Worm (Caenorhabditis elegans) whole organism, mixed stage, embryonic: ENCODE measurements around the gene gcy-7.
"Not testable (repeated sequence)": the region's sequence is repeated elsewhere in the genome, so short reads cannot be mapped to it uniquely, and the experiment has no call there.

Experiments used
- M03D4.4 ChIP-seq: sonication (generic microtip); optimal IDR thresholded peaks from 2 replicates; lab custom pipeline; 2017; ENCODE audit warnings: mild to moderate bottlenecking, missing genetic modification characterization, missing compliant biosample characterization
- bed-3 ChIP-seq: fragments of 200-800 bp; sonication (Bioruptor generic); optimal IDR thresholded peaks from 3 replicates; lab custom pipeline; 2018; ENCODE audit warnings: mild to moderate bottlenecking, missing genetic modification characterization, moderate library complexity, missing compliant biosample characterization
- blmp-1 ChIP-seq: fragments of 150-350 bp; optimal IDR thresholded peaks from 2 replicates; lab custom pipeline; 2014; ENCODE audit warnings: missing biosample characterization, missing genetic modification characterization
- ceh-39 ChIP-seq: fragments of 150-350 bp; optimal IDR thresholded peaks from 2 replicates; lab custom pipeline; 2014; ENCODE audit warnings: missing biosample characterization, missing genetic modification characterization
- ceh-43 ChIP-seq: fragments of 200-800 bp; sonication (Bioruptor generic); optimal IDR thresholded peaks from 2 replicates; lab custom pipeline; 2018; ENCODE audit warnings: mild to moderate bottlenecking, missing genetic modification characterization, moderate library complexity, missing compliant biosample characterization
- ceh-83 ChIP-seq: fragments of 200-800 bp; sonication (Bioruptor generic); optimal IDR thresholded peaks from 2 replicates; lab custom pipeline; 2018; ENCODE audit warnings: mild to moderate bottlenecking, missing genetic modification characterization, missing compliant biosample characterization
- ces-1 ChIP-seq: fragments of 150-350 bp; optimal IDR thresholded peaks from 2 replicates; lab custom pipeline; 2014; ENCODE audit warnings: missing biosample characterization, missing genetic modification reagents, missing genetic modification characterization
- cnd-1 ChIP-seq: fragments of 200-800 bp; sonication (Bioruptor generic); optimal IDR thresholded peaks from 2 replicates; lab custom pipeline; 2018; ENCODE audit warnings: mild to moderate bottlenecking, missing genetic modification characterization, missing compliant biosample characterization
- drap-1 ChIP-seq: fragments of 200-800 bp; sonication (Bioruptor generic); optimal IDR thresholded peaks from 3 replicates; lab custom pipeline; 2018; ENCODE audit warnings: mild to moderate bottlenecking, missing genetic modification characterization, missing compliant biosample characterization
- elt-1 ChIP-seq: sonication (generic microtip); optimal IDR thresholded peaks from 2 replicates; lab custom pipeline; 2017; ENCODE audit warnings: missing genetic modification characterization, mild to moderate bottlenecking, missing compliant biosample characterization, antibody characterized with exemption, moderate library complexity, borderline replicate concordance; ENCODE audit not compliant: insufficient read depth
- elt-3 ChIP-seq: fragments of 150-350 bp; optimal IDR thresholded peaks from 2 replicates; lab custom pipeline; 2014; ENCODE audit warnings: missing biosample characterization, missing genetic modification characterization
- flh-1 ChIP-seq: fragments of 200-800 bp; sonication (Bioruptor generic); optimal IDR thresholded peaks from 2 replicates; lab custom pipeline; 2018; ENCODE audit warnings: mild to moderate bottlenecking, missing genetic modification characterization, moderate library complexity, missing compliant biosample characterization
- ham-2 ChIP-seq: fragments of 200-800 bp; sonication (Bioruptor generic); optimal IDR thresholded peaks from 2 replicates; lab custom pipeline; 2018; ENCODE audit warnings: mild to moderate bottlenecking, missing genetic modification characterization, missing compliant biosample characterization
- hlh-1 ChIP-seq: fragments of 150-350 bp; optimal IDR thresholded peaks from 2 replicates; lab custom pipeline; 2014; ENCODE audit warnings: missing biosample characterization, missing genetic modification reagents, missing genetic modification characterization
- lin-13 ChIP-seq: fragments of 150-350 bp; optimal IDR thresholded peaks from 2 replicates; lab custom pipeline; 2014; ENCODE audit warnings: missing biosample characterization, missing genetic modification characterization
- lin-32 ChIP-seq: fragments of 200-800 bp; sonication (Bioruptor generic); optimal IDR thresholded peaks from 2 replicates; lab custom pipeline; 2018; ENCODE audit warnings: mild to moderate bottlenecking, missing genetic modification characterization, missing compliant biosample characterization
- lsy-2 ChIP-seq: fragments of 150-350 bp; optimal IDR thresholded peaks from 2 replicates; lab custom pipeline; 2014; ENCODE audit warnings: missing biosample characterization, missing genetic modification characterization
- mab-5 ChIP-seq: fragments of 150-350 bp; optimal IDR thresholded peaks from 2 replicates; lab custom pipeline; 2014; ENCODE audit warnings: missing biosample characterization, missing genetic modification characterization
- mep-1 ChIP-seq: fragments of 150-350 bp; optimal IDR thresholded peaks from 2 replicates; lab custom pipeline; 2017; ENCODE audit warnings: missing biosample characterization, missing genetic modification reagents, missing genetic modification characterization, inconsistent platforms
- mls-2 ChIP-seq: sonication (generic microtip); optimal IDR thresholded peaks from 2 replicates; lab custom pipeline; 2016; ENCODE audit warnings: mild to moderate bottlenecking, missing genetic modification characterization, moderate library complexity, missing compliant biosample characterization
- nhr-12 ChIP-seq: fragments of 150-350 bp; optimal IDR thresholded peaks from 2 replicates; lab custom pipeline; 2014; ENCODE audit warnings: missing biosample characterization, missing genetic modification characterization
- nhr-2 ChIP-seq: fragments of 150-350 bp; optimal IDR thresholded peaks from 2 replicates; lab custom pipeline; 2014; ENCODE audit warnings: missing biosample characterization, missing genetic modification characterization
- nhr-237 ChIP-seq: fragments of 150-350 bp; optimal IDR thresholded peaks from 2 replicates; lab custom pipeline; 2014; ENCODE audit warnings: missing biosample characterization, missing genetic modification characterization
- nhr-28 ChIP-seq: fragments of 150-350 bp; optimal IDR thresholded peaks from 2 replicates; lab custom pipeline; 2014; ENCODE audit warnings: missing biosample characterization, missing genetic modification characterization
- nhr-76 ChIP-seq: sonication (generic microtip); optimal IDR thresholded peaks from 2 replicates; lab custom pipeline; 2017; ENCODE audit warnings: missing biosample characterization, missing genetic modification characterization
- pha-4 ChIP-seq: fragments of 150-350 bp; optimal IDR thresholded peaks from 2 replicates; lab custom pipeline; 2018; ENCODE audit warnings: missing biosample characterization, missing genetic modification reagents, missing genetic modification characterization
- sem-2 ChIP-seq: fragments of 200-800 bp; sonication (Bioruptor generic); optimal IDR thresholded peaks from 2 replicates; lab custom pipeline; 2018; ENCODE audit warnings: mild to moderate bottlenecking, missing genetic modification characterization, missing compliant biosample characterization
- snpc-4 ChIP-seq: fragments of 150-350 bp; optimal IDR thresholded peaks from 2 replicates; lab custom pipeline; 2014; ENCODE audit warnings: missing biosample characterization, missing genetic modification characterization
- sptf-1 ChIP-seq: sonication (generic microtip); optimal IDR thresholded peaks from 2 replicates; lab custom pipeline; 2017; ENCODE audit warnings: mild to moderate bottlenecking, missing genetic modification characterization, moderate library complexity, missing compliant biosample characterization
- tbx-8 ChIP-seq: fragments of 200-800 bp; sonication (Bioruptor generic); optimal IDR thresholded peaks from 2 replicates; lab custom pipeline; 2018; ENCODE audit warnings: mild to moderate bottlenecking, missing genetic modification characterization, moderate library complexity, missing compliant biosample characterization
- unc-120 ChIP-seq: sonication (generic microtip); optimal IDR thresholded peaks from 2 replicates; lab custom pipeline; 2017; ENCODE audit warnings: missing genetic modification characterization, missing compliant biosample characterization; ENCODE audit not compliant: poor library complexity, severe bottlenecking
- unc-39 ChIP-seq: fragments of 150-350 bp; optimal IDR thresholded peaks from 2 replicates; lab custom pipeline; 2014; ENCODE audit warnings: missing biosample characterization, missing genetic modification characterization
- unc-62 ChIP-seq: fragments of 150-350 bp; optimal IDR thresholded peaks from 2 replicates; lab custom pipeline; 2014; ENCODE audit warnings: missing biosample characterization, missing genetic modification reagents, missing genetic modification characterization
- zip-8 ChIP-seq: fragments of 150-350 bp; optimal IDR thresholded peaks from 2 replicates; lab custom pipeline; 2014; ENCODE audit warnings: missing biosample characterization, missing genetic modification characterization
- ztf-11 ChIP-seq: fragments of 150-350 bp; optimal IDR thresholded peaks from 2 replicates; lab custom pipeline; 2014; ENCODE audit warnings: missing biosample characterization, missing genetic modification characterization

Gene gcy-7

DNA sequence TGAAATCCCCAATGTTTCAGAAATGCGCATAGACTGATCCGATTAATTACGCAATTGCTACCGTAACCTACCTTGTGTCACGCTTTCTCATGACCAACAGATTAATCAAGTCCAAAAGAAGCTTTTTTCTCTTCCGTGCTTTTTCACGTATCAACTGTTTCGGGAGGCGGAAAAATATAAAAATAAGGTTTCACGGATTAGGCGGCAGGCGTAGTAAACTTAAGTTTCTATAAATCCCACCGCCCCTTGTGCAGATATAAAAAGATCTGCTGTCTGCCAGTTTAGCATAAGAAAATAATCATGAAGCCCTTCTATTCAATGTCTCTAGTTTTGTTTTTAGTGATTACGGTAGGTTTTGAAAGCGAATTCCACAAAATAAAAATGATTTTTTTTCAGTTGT is at the start of gene gcy-7:
TSS of gene gcy-7 (plus strand) at position 301 of the 400 bp plus-strand sequence.
- TF ChIP-seq mls-2 (tag; lab: Kevin White, UChicago) (no peak), cnd-1 (no peak), nhr-237 (tag; lab: Kevin White, UChicago) (no peak), lsy-2 (tag; lab: Kevin White, UChicago) (no peak), nhr-2 (tag; lab: Kevin White, UChicago) (no peak), nhr-76 (tag; lab: Kevin White, UChicago) (no peak), bed-3 (GFP tag; lab: Kevin White, UChicago) (no peak), mab-5 (tag; lab: Kevin White, UChicago) (no peak), mep-1 (tag; lab: Kevin White, UChicago) (no peak), pha-4 (tag; lab: Kevin White, UChicago) (no peak), unc-62 (GFP tag; lab: Kevin White, UChicago) (no peak), flh-1 (GFP tag; lab: Kevin White, UChicago) (no peak), zip-8 (tag; lab: Kevin White, UChicago) (no peak), elt-1 (tag; lab: Kevin White, UChicago) (no peak), hlh-1 (tag; lab: Kevin White, UChicago) (no peak), ceh-83 (GFP tag; lab: Kevin White, UChicago) (no peak), ztf-11 (tag; lab: Kevin White, UChicago) (no peak)

DNA sequence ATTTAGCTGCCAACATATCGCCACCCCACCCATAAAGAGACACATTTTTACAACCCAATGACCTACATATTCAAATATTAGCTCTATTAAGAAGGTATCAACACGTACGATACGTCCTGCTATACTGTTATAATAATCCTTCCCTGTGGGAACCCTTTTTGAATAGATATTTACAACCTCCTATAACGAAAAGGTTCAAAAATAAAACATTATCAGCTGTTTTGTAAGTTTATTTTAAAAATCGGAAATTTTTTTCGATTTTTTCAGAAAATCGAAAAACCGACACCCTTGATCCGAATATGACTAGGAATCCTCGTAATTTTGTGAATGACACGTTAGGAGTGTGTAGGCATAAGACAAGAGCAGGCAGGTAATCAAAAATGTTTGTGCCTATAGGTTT is 46.2 kb upstream of the gcy-7 start, which contains the start of gene C08D8.7:
TSS of gene C08D8.7 (plus strand) at position 301 of the 400 bp plus-strand sequence.
- TF ChIP-seq ceh-39 (tag; lab: Kevin White, UChicago); cnd-1; mls-2 (tag; lab: Kevin White, UChicago): not testable (repeated sequence)

DNA sequence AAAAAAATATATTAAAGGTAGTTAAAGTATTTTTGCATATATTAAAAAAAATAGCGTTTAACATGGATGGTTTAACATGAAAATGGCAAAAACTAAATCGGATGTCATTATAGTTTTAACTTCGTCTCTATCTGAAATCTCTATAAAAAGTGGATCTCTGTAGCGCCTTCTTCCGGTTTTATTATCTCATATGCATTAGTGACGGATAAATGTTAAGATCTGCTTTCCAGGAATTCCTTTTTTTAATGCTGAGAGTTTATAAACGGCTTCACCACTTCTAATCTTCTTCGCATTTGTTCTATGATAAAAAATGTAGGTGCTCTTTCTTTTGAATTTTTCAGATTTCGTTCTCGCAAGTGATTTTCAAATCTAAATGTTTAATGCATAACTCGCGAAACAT is 44.7 kb upstream of the gcy-7 start:
- no peak for TF ChIP-seq hlh-1 (tag; lab: Kevin White, UChicago)
- no peak for TF ChIP-seq pha-4 (tag; lab: Kevin White, UChicago)
- no peak for TF ChIP-seq blmp-1 (tag; lab: Kevin White, UChicago)
- no peak for TF ChIP-seq unc-120
- TF ChIP-seq nhr-2 (tag; lab: Kevin White, UChicago), result no peak
- TF ChIP-seq mep-1 (tag; lab: Kevin White, UChicago), result no peak
- no peak for TF ChIP-seq elt-3 (tag; lab: Kevin White, UChicago)
- TF ChIP-seq lin-13 (tag; lab: Kevin White, UChicago), result no peak
- TF ChIP-seq cnd-1, result no peak
- no peak for TF ChIP-seq unc-39 (tag; lab: Kevin White, UChicago)
- no peak for TF ChIP-seq ces-1
- no peak for TF ChIP-seq tbx-8 (GFP tag; lab: Kevin White, UChicago)
- no peak for TF ChIP-seq bed-3 (GFP tag; lab: Kevin White, UChicago)
- no peak for TF ChIP-seq nhr-76 (tag; lab: Kevin White, UChicago)
- no peak for TF ChIP-seq nhr-12 (tag; lab: Kevin White, UChicago)
- no peak for TF ChIP-seq ham-2 (GFP tag; lab: Kevin White, UChicago)
- no peak for TF ChIP-seq nhr-28 (tag; lab: Kevin White, UChicago)
- no peak for TF ChIP-seq M03D4.4
- TF ChIP-seq, all 35 proteins: peak for 0

DNA sequence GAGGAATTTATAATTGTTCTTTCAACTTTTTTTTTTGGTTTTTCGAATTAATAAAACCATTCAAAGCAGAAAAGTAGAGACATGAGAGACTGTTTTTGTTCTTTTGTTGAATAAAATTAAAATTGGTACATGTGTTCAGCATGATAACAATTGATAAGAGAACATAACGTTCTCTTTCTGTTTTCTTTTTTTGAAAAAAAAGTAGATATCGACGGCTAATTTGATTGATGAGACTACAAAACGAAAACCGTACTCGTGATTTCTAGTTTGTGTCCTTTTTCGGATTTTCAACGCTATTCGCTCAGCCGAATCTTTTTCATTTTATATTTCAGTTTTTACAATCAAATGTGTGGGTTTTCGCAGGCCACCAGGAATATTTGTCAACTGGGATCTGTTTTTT is 41.7 kb upstream of the gcy-7 start, which contains the start of gene C08D8.1:
TSS of gene C08D8.1 (plus strand) at position 324 of the 400 bp plus-strand sequence.
- no peak for TF ChIP-seq cnd-1
- TF ChIP-seq mls-2 (tag; lab: Kevin White, UChicago), result no peak
- TF ChIP-seq zip-8 (tag; lab: Kevin White, UChicago), result no peak
- no peak for TF ChIP-seq mab-5 (tag; lab: Kevin White, UChicago)
- no peak for TF ChIP-seq nhr-76 (tag; lab: Kevin White, UChicago)
- TF ChIP-seq elt-1 (tag; lab: Kevin White, UChicago), result no peak
- no peak for TF ChIP-seq lsy-2 (tag; lab: Kevin White, UChicago)
- TF ChIP-seq ztf-11 (tag; lab: Kevin White, UChicago), result no peak
- no peak for TF ChIP-seq lin-32 (GFP tag; lab: Kevin White, UChicago)

DNA sequence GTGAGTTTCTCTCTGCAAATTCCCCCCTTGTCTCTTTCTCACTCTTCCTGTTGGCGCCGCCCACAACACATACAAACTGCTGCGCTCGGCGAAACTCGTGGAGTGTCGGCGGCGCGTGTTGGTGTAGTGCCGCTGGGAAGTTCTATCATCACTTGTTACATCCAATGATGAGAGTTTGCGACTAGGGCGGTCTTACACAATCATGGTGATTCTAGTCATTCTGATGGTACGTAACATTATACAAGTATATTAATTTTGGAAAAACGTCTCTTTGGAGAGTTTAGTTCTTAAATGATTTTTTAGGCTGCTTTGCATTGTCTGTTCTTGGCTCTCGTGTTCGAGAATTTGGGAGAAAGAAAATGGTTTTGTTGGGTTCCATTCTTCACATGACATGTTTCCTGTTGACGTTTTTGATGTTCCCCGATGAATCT is 38.2 kb upstream of the gcy-7 start:
- TF ChIP-seq nhr-2 (tag; lab: Kevin White, UChicago), result no peak
- no peak for TF ChIP-seq nhr-237 (tag; lab: Kevin White, UChicago)
- no peak for TF ChIP-seq nhr-28 (tag; lab: Kevin White, UChicago)
- no peak for TF ChIP-seq sem-2
- no peak for TF ChIP-seq mab-5 (tag; lab: Kevin White, UChicago)
- no peak for TF ChIP-seq ceh-39 (tag; lab: Kevin White, UChicago)
- TF ChIP-seq elt-3 (tag; lab: Kevin White, UChicago), result no peak
- TF ChIP-seq snpc-4, result no peak
- TF ChIP-seq flh-1 (GFP tag; lab: Kevin White, UChicago), result no peak
- no peak for TF ChIP-seq ham-2 (GFP tag; lab: Kevin White, UChicago)
- TF ChIP-seq bed-3 (GFP tag; lab: Kevin White, UChicago), result no peak
- TF ChIP-seq M03D4.4, result peak; percentile 22
- peak; percentile 19 for TF ChIP-seq ces-1
- TF ChIP-seq lin-13 (tag; lab: Kevin White, UChicago), result no peak
- TF ChIP-seq ztf-11 (tag; lab: Kevin White, UChicago), result no peak
- no peak for TF ChIP-seq lsy-2 (tag; lab: Kevin White, UChicago)
- TF ChIP-seq elt-1 (tag; lab: Kevin White, UChicago), result no peak
- TF ChIP-seq hlh-1 (tag; lab: Kevin White, UChicago), result peak; percentile 9
- TF ChIP-seq sptf-1, result peak; percentile 26
- TF ChIP-seq unc-62 (GFP tag; lab: Kevin White, UChicago), result peak; percentile 35
- no peak for TF ChIP-seq unc-39 (tag; lab: Kevin White, UChicago)
- TF ChIP-seq nhr-12 (tag; lab: Kevin White, UChicago), result no peak
- no peak for TF ChIP-seq zip-8 (tag; lab: Kevin White, UChicago)
- peak; percentile 19 for TF ChIP-seq drap-1 (GFP tag; lab: Kevin White, UChicago)
- TF ChIP-seq mls-2 (tag; lab: Kevin White, UChicago), result no peak
- no peak for TF ChIP-seq nhr-76 (tag; lab: Kevin White, UChicago)
- TF ChIP-seq ceh-43 (GFP tag; lab: Kevin White, UChicago), result no peak
- TF ChIP-seq pha-4 (tag; lab: Kevin White, UChicago), result peak; percentile 40
- peak; percentile 29 for TF ChIP-seq mep-1 (tag; lab: Kevin White, UChicago)
- no peak for TF ChIP-seq ceh-83 (GFP tag; lab: Kevin White, UChicago)
